Fruit fly (Drosophila melanogaster) whole organism, adult: ENCODE measurements around the gene Snx27.
A peak's percentile ranks its signal among the peaks of the same experiment; 100 is the strongest.

Experiments used
- CG11617 ChIP-seq: fragments of 200-800 bp; sonication (Bioruptor generic); optimal IDR thresholded peaks from 2 replicates; lab custom pipeline; 2017; ENCODE audit warnings: mild to moderate bottlenecking, missing biosample characterization, missing genetic modification reagents, missing genetic modification characterization
- CG12768 ChIP-seq: fragments of 200-800 bp; sonication (Bioruptor generic); optimal IDR thresholded peaks from 2 replicates; lab custom pipeline; 2017; ENCODE audit warnings: missing biosample characterization, missing genetic modification characterization, mild to moderate bottlenecking, moderate library complexity, missing genetic modification reagents
- CG14711 ChIP-seq: fragments of 200-800 bp; sonication (Bioruptor generic); optimal IDR thresholded peaks from 2 replicates; lab custom pipeline; 2018; ENCODE audit warnings: missing biosample characterization, mild to moderate bottlenecking, missing genetic modification characterization, moderate library complexity
- CG1620 ChIP-seq: fragments of 200-800 bp; sonication (Bioruptor generic); optimal IDR thresholded peaks from 2 replicates; lab custom pipeline; 2016; ENCODE audit warnings: missing biosample characterization, missing genetic modification characterization
- CG33017 ChIP-seq: fragments of 200-800 bp; sonication (Bioruptor generic); optimal IDR thresholded peaks from 2 replicates; lab custom pipeline; 2018; ENCODE audit warnings: missing biosample characterization, mild to moderate bottlenecking, missing genetic modification characterization, moderate library complexity
- CG5204 ChIP-seq: fragments of 200-800 bp; sonication (Bioruptor generic); optimal IDR thresholded peaks from 2 replicates; lab custom pipeline; 2016; ENCODE audit warnings: missing biosample characterization, missing genetic modification characterization
- CG7045 ChIP-seq: fragments of 200-800 bp; sonication (Bioruptor generic); optimal IDR thresholded peaks from 2 replicates; lab custom pipeline; 2017; ENCODE audit warnings: missing biosample characterization, mild to moderate bottlenecking, missing genetic modification characterization
- CG7101 ChIP-seq: fragments of 200-800 bp; sonication (Bioruptor generic); optimal IDR thresholded peaks from 2 replicates; lab custom pipeline; 2018; ENCODE audit warnings: missing biosample characterization, mild to moderate bottlenecking, missing genetic modification characterization, moderate library complexity
- Clk ChIP-seq: fragments of 200-800 bp; sonication (Bioruptor generic); optimal IDR thresholded peaks from 2 replicates; lab custom pipeline; 2017; ENCODE audit warnings: missing biosample characterization, missing genetic modification characterization
- Crg-1 ChIP-seq: fragments of 200-800 bp; sonication (Bioruptor generic); optimal IDR thresholded peaks from 2 replicates; lab custom pipeline; 2016; ENCODE audit warnings: missing biosample characterization, missing genetic modification characterization
- Hr96 ChIP-seq: fragments of 200-800 bp; sonication (Bioruptor generic); optimal IDR thresholded peaks from 2 replicates; lab custom pipeline; 2016; ENCODE audit warnings: missing biosample characterization, missing genetic modification characterization
- Mnt ChIP-seq: fragments of 200-800 bp; sonication (Bioruptor generic); optimal IDR thresholded peaks from 2 replicates; lab custom pipeline; 2016; ENCODE audit warnings: missing biosample characterization, mild to moderate bottlenecking, missing genetic modification characterization
- bab1 ChIP-seq: fragments of 200-800 bp; sonication (Bioruptor generic); optimal IDR thresholded peaks from 3 replicates; lab custom pipeline; 2019; ENCODE audit warnings: missing biosample characterization, mild to moderate bottlenecking, missing genetic modification characterization, moderate library complexity
- cic ChIP-seq: fragments of 200-800 bp; sonication (Bioruptor generic); optimal IDR thresholded peaks from 2 replicates; lab custom pipeline; 2017; ENCODE audit warnings: missing biosample characterization, mild to moderate bottlenecking, missing genetic modification characterization, moderate library complexity
- cnc ChIP-seq, 2 experiments: fragments of >200 bp; optimal IDR thresholded peaks; 2 replicates each; lab custom pipeline; 2017
- kay ChIP-seq: fragments of 200-800 bp; sonication (Bioruptor generic); peaks from one replicate; lab custom pipeline; 2016; ENCODE audit warnings: missing biosample characterization, missing genetic modification characterization, borderline replicate concordance
- ovo ChIP-seq: fragments of 200-800 bp; sonication (Bioruptor generic); optimal IDR thresholded peaks from 2 replicates; lab custom pipeline; 2016; ENCODE audit warnings: missing biosample characterization, missing genetic modification characterization
- pad ChIP-seq: fragments of 200-800 bp; sonication (Bioruptor generic); optimal IDR thresholded peaks from 3 replicates; lab custom pipeline; 2017; ENCODE audit warnings: missing biosample characterization, missing genetic modification characterization, mild to moderate bottlenecking, moderate library complexity, missing genetic modification reagents
- tj ChIP-seq: fragments of 200-800 bp; sonication (Bioruptor generic); optimal IDR thresholded peaks from 3 replicates; lab custom pipeline; 2017; ENCODE audit warnings: missing biosample characterization, mild to moderate bottlenecking, missing genetic modification characterization, moderate library complexity
- toe ChIP-seq: fragments of 200-800 bp; sonication (Bioruptor generic); optimal IDR thresholded peaks from 2 replicates; lab custom pipeline; 2016; ENCODE audit warnings: missing biosample characterization, missing genetic modification characterization

Snx27 gene

dm6 chrX:5735268-5735941 is 2.4 kb downstream of the Snx27 start:
- TF ChIP-seq ovo (no peak), CG7045 (GFP tag; lab: Kevin White, UChicago) (peak; percentile 77), CG12768 (GFP tag; lab: Kevin White, UChicago) (peak; percentile 65), Mnt (GFP tag; lab: Kevin White, UChicago) (peak; percentile 88), kay (GFP tag; lab: Kevin White, UChicago) (no peak), CG7101 (tag; lab: Kevin White, UChicago) (peak; percentile 97), cnc (optimal IDR thresholded peaks at IDR 0.05; lab: Kevin White, UChicago) (no peak), Crg-1 (GFP tag; lab: Kevin White, UChicago) (peak; percentile 83), pad (GFP tag; lab: Kevin White, UChicago) (peak; percentile 81), toe (GFP tag; lab: Kevin White, UChicago) (peak; percentile 73), CG33017 (tag; lab: Kevin White, UChicago) (peak; percentile 95), cic (GFP tag; lab: Kevin White, UChicago) (peak; percentile 7), bab1 (GFP tag; lab: Kevin White, UChicago) (peak; percentile 99), CG5204 (GFP tag; lab: Kevin White, UChicago) (peak; percentile 77), CG14711 (peak; percentile 95), CG11617 (GFP tag; lab: Kevin White, UChicago) (peak; percentile 88), tj (GFP tag; lab: Kevin White, UChicago) (peak; percentile 82), Clk (GFP tag; lab: Kevin White, UChicago) (peak; percentile 20), CG1620 (peak; percentile 85), Hr96 (GFP tag; lab: Kevin White, UChicago) (peak; percentile 86)

dm6 chrX:5732440-5732839 is 5.4 kb downstream of the Snx27 start, which contains the start of gene CG15773:
Gene CG15773 (plus strand): TSS chrX:5732740.
- TF ChIP-seq Crg-1 (GFP tag; lab: Kevin White, UChicago) (no peak), cnc (optimal IDR thresholded peaks at IDR 0.05; lab: Kevin White, UChicago) (no peak), toe (GFP tag; lab: Kevin White, UChicago) (no peak), CG12768 (GFP tag; lab: Kevin White, UChicago) (no peak), CG33017 (tag; lab: Kevin White, UChicago) (no peak), ovo (no peak), pad (GFP tag; lab: Kevin White, UChicago) (no peak)

dm6 chrX:5724744-5725185 is 13.1 kb downstream of the Snx27 start:
- TF ChIP-seq pad (GFP tag; lab: Kevin White, UChicago) (peak; percentile 59), Crg-1 (GFP tag; lab: Kevin White, UChicago) (no peak), CG12768 (GFP tag; lab: Kevin White, UChicago) (no peak), tj (GFP tag; lab: Kevin White, UChicago) (no peak), CG14711 (peak; percentile 18), bab1 (GFP tag; lab: Kevin White, UChicago) (peak; percentile 6), ovo (no peak), CG7101 (tag; lab: Kevin White, UChicago) (peak; percentile 31), toe (GFP tag; lab: Kevin White, UChicago) (no peak), CG7045 (GFP tag; lab: Kevin White, UChicago) (peak; percentile 32), Hr96 (GFP tag; lab: Kevin White, UChicago) (no peak)

- no peak for TF ChIP-seq cnc (optimal IDR thresholded peaks at IDR 0.05; lab: Kevin White, UChicago)
- no peak for TF ChIP-seq pad (GFP tag; lab: Kevin White, UChicago)
- no peak for TF ChIP-seq Hr96 (GFP tag; lab: Kevin White, UChicago)
- TF ChIP-seq Crg-1 (GFP tag; lab: Kevin White, UChicago), result no peak
- no peak for TF ChIP-seq CG12768 (GFP tag; lab: Kevin White, UChicago)
- no peak for TF ChIP-seq Mnt (GFP tag; lab: Kevin White, UChicago)
- TF ChIP-seq CG5204 (GFP tag; lab: Kevin White, UChicago), result no peak
- TF ChIP-seq CG7045 (GFP tag; lab: Kevin White, UChicago), result no peak
- no peak for TF ChIP-seq toe (GFP tag; lab: Kevin White, UChicago)
- TF ChIP-seq bab1 (GFP tag; lab: Kevin White, UChicago), result no peak
- no peak for TF ChIP-seq Clk (GFP tag; lab: Kevin White, UChicago)
- TF ChIP-seq tj (GFP tag; lab: Kevin White, UChicago), result no peak
- no peak for TF ChIP-seq CG1620
- no peak for TF ChIP-seq CG14711
- TF ChIP-seq CG11617 (GFP tag; lab: Kevin White, UChicago), result no peak
- TF ChIP-seq CG33017 (tag; lab: Kevin White, UChicago), result no peak
- TF ChIP-seq ovo, result no peak
- TF ChIP-seq cic (GFP tag; lab: Kevin White, UChicago), result no peak
- no peak for TF ChIP-seq CG7101 (tag; lab: Kevin White, UChicago)
Measured at dm6 chrX:5724151-5724699, 13.6 kb downstream of the Snx27 start.

- no peak for TF ChIP-seq Clk (GFP tag; lab: Kevin White, UChicago)
- no peak for TF ChIP-seq CG14711
- no peak for TF ChIP-seq ovo
- no peak for TF ChIP-seq pad (GFP tag; lab: Kevin White, UChicago)
Measured at dm6 chrX:5723577-5723976, 14.3 kb downstream of the Snx27 start.
